Worm (Caenorhabditis elegans) whole organism, midembryonic: ENCODE results near the gene srt-63.

Experiments used
- flt-1 ChIP-seq: fragments of 200-800 bp; sonication (Bioruptor generic); IDR thresholded peaks from 2 replicates; pipeline ENCODE4 v1.3.6; 2022; ENCODE audit warnings: missing genetic modification characterization, missing compliant biosample characterization
- med-1 ChIP-seq: sonication (generic microtip); optimal IDR thresholded peaks from 2 replicates; lab custom pipeline; 2017; ENCODE audit warnings: missing genetic modification characterization, mild to moderate bottlenecking, missing compliant biosample characterization, antibody characterized with exemption, missing genetic modification reagents; ENCODE audit not compliant: insufficient read depth
- ref-1 ChIP-seq: fragments of 200-800 bp; sonication (Bioruptor generic); conservative IDR thresholded peaks from 2 replicates; pipeline ENCODE4 v1.3.6; 2022; ENCODE audit warnings: missing genetic modification reagents, missing genetic modification characterization, missing compliant biosample characterization
- ztf-23 ChIP-seq: fragments of 200-800 bp; sonication (Bioruptor generic); IDR thresholded peaks from 2 replicates; pipeline ENCODE4 v1.3.6; 2022; ENCODE audit warnings: missing genetic modification reagents, missing genetic modification characterization, missing compliant biosample characterization

DNA sequence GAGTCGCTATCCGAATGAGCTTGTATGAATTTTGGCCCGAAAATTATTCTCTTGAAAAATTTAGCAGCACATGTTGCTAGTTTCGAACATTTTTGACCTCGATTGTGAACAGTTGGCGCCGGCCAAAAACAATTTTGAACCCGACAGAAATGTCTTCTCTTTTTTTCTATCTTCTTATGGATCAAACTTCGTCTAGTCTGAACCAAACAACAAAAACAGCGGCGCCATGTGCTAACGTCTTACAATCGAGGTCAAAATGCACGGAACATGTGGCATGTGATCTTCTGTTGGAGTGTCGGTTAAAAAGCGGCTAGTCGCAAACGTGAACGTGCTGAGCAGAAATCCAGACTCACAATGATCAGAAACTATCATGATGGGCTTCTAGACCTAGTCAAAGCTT is 20.2 kb upstream of the srt-63 start:
- TF ChIP-seq flt-1 (GFP tag; lab: Robert Waterston, UW) (no peak), ztf-23 (GFP tag; lab: Robert Waterston, UW) (no peak), med-1 (GFP tag; lab: Kevin White, UChicago) (no peak), ref-1 (GFP tag; lab: Robert Waterston, UW) (no peak)
